Worm (Caenorhabditis elegans) whole organism, L3 larva: ENCODE results near the gene F56C9.10.

Experiments
- ZK546.5 ChIP-seq: sonication (generic microtip); optimal IDR thresholded peaks from 2 replicates; lab custom pipeline; 2017; ENCODE audit warnings: missing biosample characterization, missing genetic modification characterization
- aly-2 ChIP-seq: fragments of 150-350 bp; optimal IDR thresholded peaks from 2 replicates; lab custom pipeline; 2014; ENCODE audit warnings: missing biosample characterization, missing genetic modification characterization
- ama-1 ChIP-seq: fragments of 150-350 bp; optimal IDR thresholded peaks from 2 replicates; lab custom pipeline; 2018
- ceh-16 ChIP-seq: sonication (generic microtip); optimal IDR thresholded peaks from 2 replicates; lab custom pipeline; 2017; ENCODE audit warnings: missing biosample characterization, missing genetic modification characterization
- ceh-28 ChIP-seq: fragments of 150-350 bp; optimal IDR thresholded peaks from 2 replicates; lab custom pipeline; 2014; ENCODE audit warnings: missing biosample characterization, missing genetic modification reagents, missing genetic modification characterization
- ceh-9 ChIP-seq: sonication (generic microtip); optimal IDR thresholded peaks from 2 replicates; lab custom pipeline; 2018; ENCODE audit warnings: missing biosample characterization, missing genetic modification characterization
- daf-12 ChIP-seq: fragments of 150-350 bp; optimal IDR thresholded peaks from 2 replicates; lab custom pipeline; 2014; ENCODE audit warnings: missing biosample characterization, missing genetic modification reagents, missing genetic modification characterization
- egl-27 ChIP-seq: sonication (generic microtip); optimal IDR thresholded peaks from 4 replicates; lab custom pipeline; 2017; ENCODE audit warnings: missing biosample characterization, missing genetic modification reagents, missing genetic modification characterization
- egl-5 ChIP-seq: fragments of 150-350 bp; optimal IDR thresholded peaks from 2 replicates; lab custom pipeline; 2017; ENCODE audit warnings: missing biosample characterization, missing genetic modification reagents, missing genetic modification characterization, inconsistent platforms
- elt-1 ChIP-seq: fragments of 150-350 bp; optimal IDR thresholded peaks from 2 replicates; lab custom pipeline; 2014; ENCODE audit warnings: missing biosample characterization, missing genetic modification characterization
- elt-2 ChIP-seq: sonication (generic microtip); optimal IDR thresholded peaks from 2 replicates; lab custom pipeline; 2016; ENCODE audit warnings: missing genetic modification reagents, mild to moderate bottlenecking, missing genetic modification characterization, missing compliant biosample characterization
- elt-3 ChIP-seq, 3 experiments: fragments of 150-350 bp in 1 of 3; sonication (generic microtip) in 2 of 3; optimal IDR thresholded peaks; 2 replicates in 2 of 3; 4 replicates in 1 of 3; lab custom pipeline; 2014 to 2017; ENCODE audit warnings: missing biosample characterization in 3 of 3, missing genetic modification characterization in 3 of 3
- eor-1 ChIP-seq, 2 experiments: fragments of 150-350 bp; optimal IDR thresholded peaks; 2 replicates each; lab custom pipeline; 2014 to 2018; ENCODE audit warnings: missing biosample characterization in 2 of 2, missing genetic modification characterization in 2 of 2
- fkh-10 ChIP-seq: sonication (generic microtip); optimal IDR thresholded peaks from 2 replicates; lab custom pipeline; 2017; ENCODE audit warnings: missing biosample characterization, missing genetic modification reagents, missing genetic modification characterization
- fkh-2 ChIP-seq: fragments of 150-350 bp; optimal IDR thresholded peaks from 2 replicates; lab custom pipeline; 2014; ENCODE audit warnings: missing biosample characterization, missing genetic modification reagents, missing genetic modification characterization
- fos-1 ChIP-seq: fragments of 150-350 bp; optimal IDR thresholded peaks from 2 replicates; lab custom pipeline; 2014; ENCODE audit warnings: missing biosample characterization, missing genetic modification characterization
- hmg-11 ChIP-seq: sonication (generic microtip); optimal IDR thresholded peaks from 2 replicates; lab custom pipeline; 2016; ENCODE audit warnings: missing genetic modification characterization, missing compliant biosample characterization
- jun-1 ChIP-seq: fragments of 150-350 bp; optimal IDR thresholded peaks from 2 replicates; lab custom pipeline; 2014; ENCODE audit warnings: missing biosample characterization, missing genetic modification reagents, missing genetic modification characterization
- lin-39 ChIP-seq: fragments of 150-350 bp; optimal IDR thresholded peaks from 2 replicates; lab custom pipeline; 2018; ENCODE audit warnings: missing biosample characterization, missing genetic modification reagents, missing genetic modification characterization
- lsy-12 ChIP-seq: sonication (generic microtip); optimal IDR thresholded peaks from 2 replicates; lab custom pipeline; 2016; ENCODE audit warnings: mild to moderate bottlenecking, missing genetic modification characterization, missing compliant biosample characterization
- mdl-1 ChIP-seq: fragments of 150-350 bp; optimal IDR thresholded peaks from 2 replicates; lab custom pipeline; 2014; ENCODE audit warnings: missing biosample characterization, missing genetic modification characterization
- mml-1 ChIP-seq: fragments of 150-350 bp; sonication (generic microtip); optimal IDR thresholded peaks from 3 replicates; lab custom pipeline; 2014; ENCODE audit warnings: missing biosample characterization, missing genetic modification characterization
- nhr-11 ChIP-seq: fragments of 150-350 bp; optimal IDR thresholded peaks from 2 replicates; lab custom pipeline; 2014; ENCODE audit warnings: missing biosample characterization, missing genetic modification characterization
- nhr-12 ChIP-seq: fragments of 150-350 bp; optimal IDR thresholded peaks from 2 replicates; lab custom pipeline; 2014; ENCODE audit warnings: missing biosample characterization, missing genetic modification characterization
- nhr-23 ChIP-seq: fragments of 150-350 bp; optimal IDR thresholded peaks from 2 replicates; lab custom pipeline; 2014; ENCODE audit warnings: missing biosample characterization, missing genetic modification reagents, missing genetic modification characterization
- nhr-237 ChIP-seq: fragments of 150-350 bp; optimal IDR thresholded peaks from 2 replicates; lab custom pipeline; 2014; ENCODE audit warnings: missing biosample characterization, missing genetic modification characterization
- nhr-25 ChIP-seq: sonication (generic microtip); optimal IDR thresholded peaks from 2 replicates; lab custom pipeline; 2017; ENCODE audit warnings: missing biosample characterization, missing genetic modification characterization
- nhr-28 ChIP-seq: fragments of 150-350 bp; optimal IDR thresholded peaks from 2 replicates; lab custom pipeline; 2014; ENCODE audit warnings: missing biosample characterization, missing genetic modification characterization
- nhr-43 ChIP-seq: sonication (generic microtip); optimal IDR thresholded peaks from 2 replicates; lab custom pipeline; 2016; ENCODE audit warnings: mild to moderate bottlenecking, missing genetic modification characterization, missing compliant biosample characterization; ENCODE audit not compliant: poor library complexity, severe bottlenecking
- nhr-67 ChIP-seq: fragments of 150-350 bp; optimal IDR thresholded peaks from 2 replicates; lab custom pipeline; 2014; ENCODE audit warnings: missing biosample characterization, missing genetic modification characterization
- nhr-76 ChIP-seq: fragments of 150-350 bp; sonication (generic microtip); optimal IDR thresholded peaks from 5 replicates; lab custom pipeline; 2014; ENCODE audit warnings: missing biosample characterization, missing genetic modification characterization
- nhr-77 ChIP-seq: fragments of 150-350 bp; optimal IDR thresholded peaks from 2 replicates; lab custom pipeline; 2014; ENCODE audit warnings: missing biosample characterization, missing genetic modification characterization
- pha-4 ChIP-seq: fragments of 150-350 bp; optimal IDR thresholded peaks from 2 replicates; lab custom pipeline; 2014; ENCODE audit warnings: missing biosample characterization, missing genetic modification reagents, missing genetic modification characterization
- pqm-1 ChIP-seq: fragments of 150-350 bp; optimal IDR thresholded peaks from 2 replicates; lab custom pipeline; 2017; ENCODE audit warnings: missing biosample characterization, missing genetic modification characterization, inconsistent platforms
- sea-2 ChIP-seq: fragments of 150-350 bp; sonication (generic microtip); optimal IDR thresholded peaks from 4 replicates; lab custom pipeline; 2014; ENCODE audit warnings: missing biosample characterization, missing genetic modification reagents, missing genetic modification characterization
- tbx-2 ChIP-seq: sonication (generic microtip); optimal IDR thresholded peaks from 2 replicates; lab custom pipeline; 2016; ENCODE audit warnings: mild to moderate bottlenecking, missing genetic modification characterization, missing compliant biosample characterization
- unc-39 ChIP-seq: sonication (generic microtip); optimal IDR thresholded peaks from 4 replicates; lab custom pipeline; 2017; ENCODE audit warnings: missing biosample characterization, missing genetic modification characterization
- unc-62 ChIP-seq: fragments of 150-350 bp; sonication (generic microtip); optimal IDR thresholded peaks from 4 replicates; lab custom pipeline; 2014; ENCODE audit warnings: missing biosample characterization, missing genetic modification reagents, missing genetic modification characterization
- zag-1 ChIP-seq: fragments of 150-350 bp; optimal IDR thresholded peaks from 2 replicates; lab custom pipeline; 2014; ENCODE audit warnings: missing biosample characterization, missing genetic modification characterization
- ztf-4 ChIP-seq: fragments of 150-350 bp; optimal IDR thresholded peaks from 2 replicates; lab custom pipeline; 2014; ENCODE audit warnings: missing biosample characterization, missing genetic modification characterization

The F56C9.10 gene

ce11 chrIII:7381546-7382171 lies 46.5 kb upstream of the F56C9.10 start, which contains the start of the genes hmg-4 and T20B12.3 (continued):
- TF ChIP-seq ceh-9 (tag; lab: Kevin White, UChicago): no peak
- TF ChIP-seq sea-2 (GFP tag; lab: Kevin White, UChicago): no peak
- no peak for TF ChIP-seq elt-1 (tag; lab: Kevin White, UChicago)
- TF ChIP-seq nhr-43: no peak
- TF ChIP-seq lin-39 (tag; lab: Kevin White, UChicago): peak; percentile 50
- TF ChIP-seq nhr-11 (tag; lab: Kevin White, UChicago): no peak
- TF ChIP-seq ztf-4 (tag; lab: Kevin White, UChicago): no peak
- TF ChIP-seq egl-5 (tag; lab: Kevin White, UChicago): peak; percentile 31
- TF ChIP-seq nhr-76 (tag; lab: Kevin White, UChicago): no peak
- no peak for TF ChIP-seq zag-1 (tag; lab: Kevin White, UChicago)
- no peak for TF ChIP-seq ZK546.5
- no peak for TF ChIP-seq lsy-12
- TF ChIP-seq nhr-28 (tag; lab: Kevin White, UChicago): no peak
- TF ChIP-seq unc-39: no peak
- no peak for TF ChIP-seq pqm-1 (tag; lab: Kevin White, UChicago)

ce11 chrIII:7380120-7380519 lies 45.0 kb upstream of the F56C9.10 start:
- no peak for TF ChIP-seq nhr-25 (tag; lab: Kevin White, UChicago)
- TF ChIP-seq fkh-10 (GFP tag; lab: Kevin White, UChicago): no peak
- TF ChIP-seq elt-1 (tag; lab: Kevin White, UChicago): no peak
- TF ChIP-seq eor-1 (tag; optimal IDR thresholded peaks at IDR 0.05; lab: Kevin White, UChicago): no peak
- TF ChIP-seq ama-1 (lab: Kevin White, UChicago): no peak
- TF ChIP-seq egl-27 (tag; lab: Kevin White, UChicago): no peak
- no peak for TF ChIP-seq ceh-28 (tag; lab: Kevin White, UChicago)
- TF ChIP-seq sea-2 (GFP tag; lab: Kevin White, UChicago): no peak
- TF ChIP-seq mml-1 (tag; lab: Kevin White, UChicago): no peak
- no peak for TF ChIP-seq nhr-11 (tag; lab: Kevin White, UChicago)
- TF ChIP-seq aly-2 (tag; lab: Kevin White, UChicago): no peak
- no peak for TF ChIP-seq nhr-237 (tag; lab: Kevin White, UChicago)

ce11 chrIII:7378945-7379344 lies 43.8 kb upstream of the F56C9.10 start, which contains the start of gene T20B12.7:
Gene T20B12.7 (minus strand): TSS chrIII:7379045.
- TF ChIP-seq ama-1 (lab: Kevin White, UChicago): no peak
- no peak for TF ChIP-seq nhr-77 (tag; lab: Kevin White, UChicago)
- no peak for TF ChIP-seq ceh-9 (tag; lab: Kevin White, UChicago)
- no peak for TF ChIP-seq eor-1 (tag; optimal IDR thresholded peaks at IDR 0.05; lab: Kevin White, UChicago)
- no peak for TF ChIP-seq nhr-23 (tag; lab: Kevin White, UChicago)
- TF ChIP-seq fkh-2: no peak
- TF ChIP-seq elt-3 (tag; optimal IDR thresholded peaks at IDR 0.05; lab: Kevin White, UChicago): no peak
- no peak for TF ChIP-seq egl-27 (tag; lab: Kevin White, UChicago)
- no peak for TF ChIP-seq unc-62
- TF ChIP-seq ztf-4 (tag; lab: Kevin White, UChicago): no peak
- TF ChIP-seq nhr-76 (tag; lab: Kevin White, UChicago): no peak
- no peak for TF ChIP-seq nhr-25 (tag; lab: Kevin White, UChicago)

ce11 chrIII:7378522-7378921 lies 43.4 kb upstream of the F56C9.10 start:
- TF ChIP-seq nhr-43: no peak
- no peak for TF ChIP-seq nhr-12 (tag; lab: Kevin White, UChicago)
- TF ChIP-seq ama-1 (lab: Kevin White, UChicago): peak; percentile 21

- TF ChIP-seq nhr-23 (tag; lab: Kevin White, UChicago): peak; percentile 96
- TF ChIP-seq nhr-43: peak; percentile 95
- TF ChIP-seq elt-3 (tag; optimal IDR thresholded peaks at IDR 0.05; lab: Kevin White, UChicago): peak; percentile 42 to 71 (median 60)
- TF ChIP-seq ceh-16 (tag; lab: Kevin White, UChicago): no peak
- TF ChIP-seq tbx-2 (tag; lab: Kevin White, UChicago): peak; percentile 61
- TF ChIP-seq pha-4 (tag; lab: Kevin White, UChicago): peak; percentile 58
- TF ChIP-seq nhr-12 (tag; lab: Kevin White, UChicago): no peak
- TF ChIP-seq ama-1 (lab: Kevin White, UChicago): peak; percentile 70
- peak; percentile 25 for TF ChIP-seq mml-1 (tag; lab: Kevin White, UChicago)
- TF ChIP-seq lin-39 (tag; lab: Kevin White, UChicago): peak; percentile 59
- peak; percentile 10 for TF ChIP-seq nhr-11 (tag; lab: Kevin White, UChicago)
- TF ChIP-seq pqm-1 (tag; lab: Kevin White, UChicago): peak; percentile 23
- TF ChIP-seq unc-62: peak; percentile 82
- peak; percentile 73 for TF ChIP-seq elt-2 (tag; lab: Kevin White, UChicago)
- TF ChIP-seq egl-5 (tag; lab: Kevin White, UChicago): peak; percentile 27
- TF ChIP-seq jun-1 (tag; lab: Kevin White, UChicago): peak; percentile 64
- no peak for TF ChIP-seq daf-12 (tag; lab: Kevin White, UChicago)
- TF ChIP-seq ZK546.5: no peak
- TF ChIP-seq hmg-11 (tag; lab: Kevin White, UChicago): peak; percentile 11
- TF ChIP-seq fos-1 (tag; lab: Kevin White, UChicago): peak; percentile 77
- TF ChIP-seq nhr-237 (tag; lab: Kevin White, UChicago): no peak
- peak; percentile 94 for TF ChIP-seq mdl-1
- peak; percentile 73 for TF ChIP-seq lsy-12
- TF ChIP-seq nhr-25 (tag; lab: Kevin White, UChicago): peak; percentile 97
- no peak for TF ChIP-seq nhr-67 (tag; lab: Kevin White, UChicago)
Measured at ce11 chrIII:7376143-7376802, 41.2 kb upstream of the F56C9.10 start.
